Fruit fly (Drosophila melanogaster) whole organism, prepupa: ENCODE measurements around the gene Tpst.

Source experiments
- Blimp-1 ChIP-seq: fragments of 200-800 bp; sonication (Bioruptor generic); optimal IDR thresholded peaks from 3 replicates; lab custom pipeline; 2017; ENCODE audit warnings: missing biosample characterization, missing genetic modification characterization, mild to moderate bottlenecking, moderate library complexity, missing genetic modification reagents
- CG10669 ChIP-seq: fragments of 200-800 bp; sonication (Bioruptor generic); optimal IDR thresholded peaks from 3 replicates; lab custom pipeline; 2018; ENCODE audit warnings: missing biosample characterization, mild to moderate bottlenecking, missing genetic modification characterization, moderate library complexity
- CG11294 ChIP-seq: fragments of 200-800 bp; sonication (Bioruptor generic); IDR thresholded peaks from 2 replicates; pipeline ENCODE4 v1.3.6; 2022; ENCODE audit warnings: missing biosample characterization, missing genetic modification characterization
- CG11762 ChIP-seq: fragments of 200-800 bp; sonication (Bioruptor generic); optimal IDR thresholded peaks from 3 replicates; lab custom pipeline; 2016; ENCODE audit warnings: missing biosample characterization, missing genetic modification characterization; ENCODE audit not compliant: insufficient read depth
- CG15336 ChIP-seq: fragments of 200-800 bp; sonication (Bioruptor generic); IDR thresholded peaks from 2 replicates; pipeline ENCODE4 v1.3.6; 2022; ENCODE audit warnings: missing biosample characterization, missing genetic modification characterization
- CG1621 ChIP-seq: fragments of 200-800 bp; sonication (Bioruptor generic); optimal IDR thresholded peaks from 3 replicates; lab custom pipeline; 2018; ENCODE audit warnings: missing biosample characterization, mild to moderate bottlenecking, missing genetic modification characterization
- CG3032 ChIP-seq: fragments of 200-800 bp; optimal IDR thresholded peaks from 2 replicates; lab custom pipeline; 2019; ENCODE audit warnings: missing biosample characterization, mild to moderate bottlenecking, missing genetic modification characterization, moderate library complexity
- CG31627 ChIP-seq: fragments of 200-800 bp; sonication (Bioruptor generic); optimal IDR thresholded peaks from 3 replicates; lab custom pipeline; 2016; ENCODE audit warnings: missing biosample characterization, missing genetic modification characterization
- CG34406 ChIP-seq: fragments of 200-800 bp; sonication (Bioruptor generic); optimal IDR thresholded peaks from 3 replicates; lab custom pipeline; 2016; ENCODE audit warnings: missing biosample characterization, missing genetic modification characterization
- CG3919 ChIP-seq: fragments of 200-800 bp; sonication (Bioruptor generic); optimal IDR thresholded peaks from 3 replicates; lab custom pipeline; 2016; ENCODE audit warnings: missing biosample characterization, missing genetic modification characterization
- CG4318 ChIP-seq: fragments of 200-800 bp; sonication (Bioruptor generic); optimal IDR thresholded peaks from 3 replicates; lab custom pipeline; 2017; ENCODE audit warnings: missing biosample characterization, mild to moderate bottlenecking, missing genetic modification characterization
- CG6163 ChIP-seq: fragments of 200-800 bp; sonication (Bioruptor generic); IDR thresholded peaks from 3 replicates; pipeline ENCODE4 v1.3.6; 2022; ENCODE audit warnings: missing biosample characterization, missing genetic modification characterization
- CG6276 ChIP-seq: fragments of 200-800 bp; sonication (Bioruptor generic); optimal IDR thresholded peaks from 2 replicates; lab custom pipeline; 2017; ENCODE audit warnings: missing biosample characterization, mild to moderate bottlenecking, missing genetic modification characterization
- CG6808 ChIP-seq: fragments of 200-800 bp; sonication (Bioruptor generic); optimal IDR thresholded peaks from 3 replicates; lab custom pipeline; 2017; ENCODE audit warnings: missing biosample characterization, missing genetic modification characterization, mild to moderate bottlenecking, moderate library complexity, missing genetic modification reagents
- CG6854 ChIP-seq: fragments of 200-800 bp; sonication (Bioruptor generic); optimal IDR thresholded peaks from 2 replicates; lab custom pipeline; 2017; ENCODE audit warnings: missing biosample characterization, mild to moderate bottlenecking, missing genetic modification characterization
- CG7368 ChIP-seq: fragments of 200-800 bp; sonication (Bioruptor generic); optimal IDR thresholded peaks from 3 replicates; lab custom pipeline; 2016; ENCODE audit warnings: missing biosample characterization, missing genetic modification characterization
- CG8119 ChIP-seq: fragments of 200-800 bp; sonication (Bioruptor generic); IDR thresholded peaks from 3 replicates; pipeline ENCODE4 v1.3.6; 2022; ENCODE audit warnings: missing biosample characterization, missing genetic modification characterization
- CG8319 ChIP-seq: fragments of 200-800 bp; sonication (Bioruptor generic); optimal IDR thresholded peaks from 3 replicates; lab custom pipeline; 2016; ENCODE audit warnings: missing biosample characterization, missing genetic modification characterization
- CG8632 ChIP-seq: fragments of 200-800 bp; sonication (Bioruptor generic); optimal IDR thresholded peaks from 3 replicates; lab custom pipeline; 2016; ENCODE audit warnings: missing biosample characterization, missing genetic modification characterization
- CG9139 ChIP-seq: fragments of 200-800 bp; sonication (Bioruptor generic); optimal IDR thresholded peaks from 3 replicates; lab custom pipeline; 2017; ENCODE audit warnings: missing biosample characterization, mild to moderate bottlenecking, missing genetic modification characterization
- Eip75B ChIP-seq: fragments of 200-800 bp; sonication (Bioruptor generic); optimal IDR thresholded peaks from 3 replicates; lab custom pipeline; 2016; ENCODE audit warnings: missing biosample characterization, missing genetic modification characterization
- Eip78C ChIP-seq: fragments of 200-800 bp; sonication (Bioruptor generic); peaks from one replicate; lab custom pipeline; 2016; ENCODE audit warnings: missing biosample characterization, missing genetic modification characterization
- Eip93F ChIP-seq: fragments of 200-800 bp; sonication (Bioruptor generic); optimal IDR thresholded peaks from 2 replicates; lab custom pipeline; 2016; ENCODE audit warnings: missing biosample characterization, mild to moderate bottlenecking, missing genetic modification characterization
- Gug ChIP-seq: fragments of 200-800 bp; sonication (Bioruptor generic); IDR thresholded peaks from 2 replicates; pipeline ENCODE4 v1.3.6; 2022; ENCODE audit warnings: missing biosample characterization, missing genetic modification characterization
- Hr39 ChIP-seq: fragments of 200-800 bp; sonication (Bioruptor generic); optimal IDR thresholded peaks from 2 replicates; lab custom pipeline; 2016; ENCODE audit warnings: missing biosample characterization, missing genetic modification characterization
- Hr4 ChIP-seq: fragments of 200-800 bp; sonication (Bioruptor generic); optimal IDR thresholded peaks from 3 replicates; lab custom pipeline; 2016; ENCODE audit warnings: missing biosample characterization, missing genetic modification characterization
- Lpt ChIP-seq: fragments of 200-800 bp; sonication (Bioruptor generic); optimal IDR thresholded peaks from 3 replicates; lab custom pipeline; 2016; ENCODE audit warnings: missing biosample characterization, missing genetic modification characterization
- OdsH ChIP-seq: fragments of 200-800 bp; sonication (Bioruptor generic); optimal IDR thresholded peaks from 3 replicates; lab custom pipeline; 2016; ENCODE audit warnings: missing biosample characterization, missing genetic modification characterization
- Sox102F ChIP-seq: fragments of 200-800 bp; sonication (Bioruptor generic); optimal IDR thresholded peaks from 2 replicates; lab custom pipeline; 2016; ENCODE audit warnings: missing biosample characterization, mild to moderate bottlenecking, missing genetic modification characterization
- Sox14 ChIP-seq: fragments of 200-800 bp; sonication (Bioruptor generic); optimal IDR thresholded peaks from 3 replicates; lab custom pipeline; 2016; ENCODE audit warnings: missing biosample characterization, missing genetic modification characterization
- Sox15 ChIP-seq: fragments of 200-800 bp; sonication (Bioruptor generic); optimal IDR thresholded peaks from 3 replicates; lab custom pipeline; 2016; ENCODE audit warnings: missing biosample characterization, missing genetic modification characterization
- achi ChIP-seq: fragments of 200-800 bp; sonication (Bioruptor generic); optimal IDR thresholded peaks from 3 replicates; lab custom pipeline; 2016; ENCODE audit warnings: missing biosample characterization, missing genetic modification characterization
- acj6 ChIP-seq: fragments of 200-800 bp; sonication (Bioruptor generic); optimal IDR thresholded peaks from 3 replicates; lab custom pipeline; 2016; ENCODE audit warnings: missing biosample characterization, missing genetic modification characterization
- cyc ChIP-seq: fragments of 200-800 bp; sonication (Bioruptor generic); optimal IDR thresholded peaks from 3 replicates; lab custom pipeline; 2016; ENCODE audit warnings: missing biosample characterization, missing genetic modification characterization
- dac ChIP-seq: fragments of 200-800 bp; sonication (Bioruptor generic); optimal IDR thresholded peaks from 2 replicates; lab custom pipeline; 2017; ENCODE audit warnings: missing biosample characterization, mild to moderate bottlenecking, missing genetic modification characterization
- dsx ChIP-seq: fragments of 200-800 bp; optimal IDR thresholded peaks from 3 replicates; lab custom pipeline; 2019; ENCODE audit warnings: missing biosample characterization, mild to moderate bottlenecking, missing genetic modification characterization, moderate library complexity; ENCODE audit not compliant: poor library complexity, severe bottlenecking
- eg ChIP-seq: fragments of 200-800 bp; sonication (Bioruptor generic); IDR thresholded peaks from 3 replicates; pipeline ENCODE4 v1.3.6; 2022; ENCODE audit warnings: missing biosample characterization, missing genetic modification characterization
- esn ChIP-seq: fragments of 200-800 bp; sonication (Bioruptor generic); optimal IDR thresholded peaks from 2 replicates; lab custom pipeline; 2016; ENCODE audit warnings: missing biosample characterization, mild to moderate bottlenecking, missing genetic modification characterization, moderate library complexity
- fd85E ChIP-seq: fragments of 200-800 bp; sonication (Bioruptor generic); optimal IDR thresholded peaks from 3 replicates; lab custom pipeline; 2016; ENCODE audit warnings: missing biosample characterization, missing genetic modification characterization
- fkh ChIP-seq: fragments of 200-800 bp; sonication (Bioruptor generic); optimal IDR thresholded peaks from 3 replicates; lab custom pipeline; 2017; ENCODE audit warnings: missing biosample characterization, mild to moderate bottlenecking, missing genetic modification characterization, moderate library complexity
- net ChIP-seq: fragments of 200-800 bp; sonication (Bioruptor generic); optimal IDR thresholded peaks from 3 replicates; lab custom pipeline; 2016; ENCODE audit warnings: missing biosample characterization, missing genetic modification characterization
- svp ChIP-seq: fragments of 200-800 bp; sonication (Bioruptor generic); peaks from one replicate; lab custom pipeline; 2016; ENCODE audit warnings: missing biosample characterization, missing genetic modification characterization
- topi ChIP-seq: fragments of 200-800 bp; sonication (Bioruptor generic); optimal IDR thresholded peaks from 3 replicates; lab custom pipeline; 2016; ENCODE audit warnings: missing biosample characterization, missing genetic modification characterization
- vri ChIP-seq: fragments of 200-800 bp; sonication (Bioruptor generic); optimal IDR thresholded peaks from 3 replicates; lab custom pipeline; 2016; ENCODE audit warnings: missing biosample characterization, mild to moderate bottlenecking, missing genetic modification characterization

Gene Tpst

DNA sequence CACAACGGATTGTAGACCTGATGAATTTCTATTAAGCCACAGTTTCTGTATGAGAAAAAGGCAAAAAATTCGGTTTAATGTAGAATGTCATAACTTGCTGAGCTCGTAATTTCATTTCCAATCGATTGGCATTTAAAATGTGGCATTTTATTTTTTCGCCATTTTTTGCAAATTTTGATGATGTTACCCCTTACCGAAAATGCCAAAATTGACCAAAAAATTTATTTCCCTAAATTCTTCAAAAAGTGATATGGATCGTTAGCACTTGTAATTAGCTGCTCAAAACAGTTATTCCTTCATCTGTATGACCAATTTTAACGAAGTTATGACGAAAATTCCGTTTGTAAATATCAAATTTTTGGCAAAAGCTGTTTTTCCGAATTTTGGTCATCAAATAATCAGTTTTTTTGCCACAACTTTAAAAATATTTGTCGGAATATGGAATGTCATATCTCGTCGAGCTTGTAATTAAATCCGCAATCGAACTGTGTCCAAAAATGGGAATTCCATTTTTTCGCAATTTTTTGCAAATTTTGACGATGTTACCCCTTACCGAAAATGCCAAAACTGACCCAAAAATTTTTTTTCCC, 33.3 kb upstream of the Tpst start, which contains the start of gene CG44428:
Gene CG44428, minus strand, starts transcription at position 51 of the 590 bp plus-strand sequence.
- TF ChIP-seq CG3032 (tag; lab: Kevin White, UChicago) (no peak), CG15336 (no peak), CG8119 (GFP tag; lab: Robert Waterston, UW) (no peak), CG7368 (GFP tag; lab: Kevin White, UChicago) (no peak), cyc (no peak), CG1621 (tag; lab: Kevin White, UChicago) (no peak), Hr4 (GFP tag; lab: Kevin White, UChicago) (no peak), CG8319 (GFP tag; lab: Kevin White, UChicago) (no peak), Sox14 (GFP tag; lab: Kevin White, UChicago) (no peak), CG4318 (no peak), eg (GFP tag; lab: Robert Waterston, UW) (no peak), Sox15 (no peak), achi (GFP tag; lab: Kevin White, UChicago) (no peak), topi (GFP tag; lab: Kevin White, UChicago) (no peak), Gug (no peak), OdsH (GFP tag; lab: Kevin White, UChicago) (no peak), esn (GFP tag; lab: Kevin White, UChicago) (no peak), CG8632 (GFP tag; lab: Kevin White, UChicago) (no peak)

DNA sequence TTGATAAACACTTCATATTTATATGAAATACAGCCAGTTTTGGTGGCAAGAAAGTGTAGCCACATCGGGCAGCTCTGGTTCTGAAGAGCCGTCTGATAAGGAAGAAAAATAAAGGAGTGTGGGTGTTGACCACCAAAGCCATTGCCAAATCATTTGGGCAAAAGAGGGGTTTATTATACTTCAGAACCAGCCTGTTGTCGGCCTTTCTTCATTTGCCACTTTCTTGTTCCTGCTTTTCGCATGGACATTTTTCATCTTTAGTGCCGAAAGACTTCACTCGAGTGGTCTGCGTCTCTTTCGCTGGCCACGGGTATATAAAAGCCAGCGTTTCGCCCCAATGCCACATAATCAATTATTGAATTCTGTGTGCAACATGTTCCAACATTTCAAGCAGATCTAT, 29.5 kb upstream of the Tpst start, which contains the start of gene CG15756:
Gene CG15756, plus strand, starts transcription at position 301 of the 400 bp plus-strand sequence.
- TF ChIP-seq CG34406 (GFP tag; lab: Kevin White, UChicago) (no peak), Eip93F (GFP tag; lab: Kevin White, UChicago) (no peak), CG8632 (GFP tag; lab: Kevin White, UChicago) (no peak), CG3919 (GFP tag; lab: Kevin White, UChicago) (no peak), CG7368 (GFP tag; lab: Kevin White, UChicago) (no peak), CG31627 (GFP tag; lab: Kevin White, UChicago) (no peak), Sox102F (GFP tag; lab: Kevin White, UChicago) (no peak), CG11762 (GFP tag; lab: Kevin White, UChicago) (no peak)

DNA sequence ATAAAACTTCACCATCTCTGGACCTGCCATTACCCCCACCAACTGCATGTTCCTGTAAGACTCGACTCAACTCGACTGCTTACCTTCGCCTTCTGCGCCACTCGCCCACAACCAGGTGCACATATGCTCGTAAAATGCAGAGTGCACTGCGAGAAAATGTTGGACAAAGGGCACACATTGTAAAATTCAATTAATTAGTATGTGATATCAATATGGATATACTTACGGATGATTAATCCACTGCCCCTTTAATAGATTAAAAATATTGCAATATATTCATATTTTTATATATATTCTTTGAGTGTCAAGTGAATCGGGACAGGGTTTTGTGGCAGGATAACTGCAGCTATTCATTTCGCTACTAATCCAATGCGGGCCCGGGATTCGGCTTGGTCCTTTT, 26.8 kb upstream of the Tpst start:
- TF ChIP-seq CG8119 (GFP tag; lab: Robert Waterston, UW) (no peak), dsx (GFP tag; lab: Kevin White, UChicago) (peak; percentile 5), CG6854 (GFP tag; lab: Kevin White, UChicago) (no peak), CG3919 (GFP tag; lab: Kevin White, UChicago) (peak; percentile 7), CG6163 (GFP tag; lab: Robert Waterston, UW) (peak; percentile 65; the same call in 2 of the 3 replicates), Sox102F (GFP tag; lab: Kevin White, UChicago) (peak; percentile 33), net (no peak), cyc (no peak), CG10669 (GFP tag; lab: Kevin White, UChicago) (peak; percentile 20), CG8632 (GFP tag; lab: Kevin White, UChicago) (no peak), Sox14 (GFP tag; lab: Kevin White, UChicago) (no peak), dac (GFP tag; lab: Kevin White, UChicago) (no peak), CG4318 (no peak), CG9139 (GFP tag; lab: Kevin White, UChicago) (no peak), vri (GFP tag; lab: Kevin White, UChicago) (no peak), CG15336 (no peak), CG8319 (GFP tag; lab: Kevin White, UChicago) (no peak), eg (GFP tag; lab: Robert Waterston, UW) (no peak), svp (peak; percentile 24), Gug (no peak), CG31627 (GFP tag; lab: Kevin White, UChicago) (peak; percentile 2), CG6276 (GFP tag; lab: Kevin White, UChicago) (no peak), Hr39 (GFP tag; lab: Kevin White, UChicago) (peak; percentile 26), CG3032 (tag; lab: Kevin White, UChicago) (peak; percentile 5), Hr4 (GFP tag; lab: Kevin White, UChicago) (no peak), CG7368 (GFP tag; lab: Kevin White, UChicago) (no peak), topi (GFP tag; lab: Kevin White, UChicago) (peak; percentile 11), CG11294 (GFP tag; lab: Robert Waterston, UW) (no peak), Lpt (GFP tag; lab: Kevin White, UChicago) (no peak), Blimp-1 (GFP tag; lab: Kevin White, UChicago) (no peak), Eip78C (GFP tag; lab: Kevin White, UChicago) (peak; percentile 69), Eip75B (GFP tag; lab: Kevin White, UChicago) (no peak), fkh (GFP tag; lab: Kevin White, UChicago) (no peak), fd85E (GFP tag; lab: Kevin White, UChicago) (no peak), acj6 (GFP tag; lab: Kevin White, UChicago) (peak; percentile 16), OdsH (GFP tag; lab: Kevin White, UChicago) (peak; percentile 2), CG34406 (GFP tag; lab: Kevin White, UChicago) (peak; percentile 16), CG6808 (no peak)
